Fruit fly (Drosophila melanogaster): ENCODE measurements around the gene CG43077.

The CG43077 gene

DNA sequence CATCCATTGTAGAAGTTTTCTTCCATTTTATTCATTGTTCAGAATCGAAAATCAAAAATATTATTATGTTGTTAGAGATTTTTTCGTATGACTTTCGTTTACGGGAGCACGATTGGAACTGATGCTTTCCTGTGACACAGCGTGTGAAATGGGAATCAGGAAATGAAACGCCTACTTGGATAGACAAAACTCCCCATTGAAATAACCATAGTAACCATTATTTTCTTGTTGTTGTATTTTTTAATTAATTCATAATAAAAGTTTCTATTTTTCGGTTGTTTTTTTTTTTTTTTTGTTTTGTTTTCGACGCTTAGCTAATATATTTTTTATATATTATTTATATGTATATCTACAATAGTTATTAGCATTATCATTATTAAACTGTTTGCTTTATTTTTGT is at the start of gene CG43077:
Gene CG43077 (minus strand): TSS at position 101 of the 400 bp plus-strand sequence.
- TF ChIP-seq Sin3A (optimal IDR thresholded peaks at IDR 0.05) (no peak), Myc (optimal IDR thresholded peaks at IDR 0.05) (no peak), insv (optimal IDR thresholded peaks at IDR 0.05) (no peak), ttk (optimal IDR thresholded peaks at IDR 0.05) (no peak), h (optimal IDR thresholded peaks at IDR 0.05) (no peak), psq (optimal IDR thresholded peaks at IDR 0.05) (no peak)

DNA sequence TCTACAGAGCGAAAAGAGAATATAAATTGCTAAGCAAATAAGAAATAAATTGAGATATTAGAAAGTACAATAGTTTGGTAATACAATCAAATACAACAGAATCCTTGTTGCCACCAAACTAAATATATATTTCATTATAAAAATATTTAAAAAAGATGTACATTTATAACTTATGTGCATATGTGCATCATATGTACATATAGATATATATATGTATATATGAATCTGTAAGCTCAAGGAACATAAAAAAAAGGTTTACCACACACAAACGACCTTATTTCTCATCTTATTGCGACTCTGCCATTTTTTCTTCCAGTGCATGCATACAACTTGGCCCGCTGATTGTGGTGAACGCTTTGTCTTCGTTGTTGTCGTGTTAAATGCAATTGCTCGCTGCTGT is 45.0 kb upstream of the CG43077 start:
- TF ChIP-seq h (optimal IDR thresholded peaks at IDR 0.05) (no peak), Myc (optimal IDR thresholded peaks at IDR 0.05) (no peak), psq (optimal IDR thresholded peaks at IDR 0.05) (no peak), insv (optimal IDR thresholded peaks at IDR 0.05) (no peak), Sin3A (optimal IDR thresholded peaks at IDR 0.05) (no peak), ttk (optimal IDR thresholded peaks at IDR 0.05) (no peak)

DNA sequence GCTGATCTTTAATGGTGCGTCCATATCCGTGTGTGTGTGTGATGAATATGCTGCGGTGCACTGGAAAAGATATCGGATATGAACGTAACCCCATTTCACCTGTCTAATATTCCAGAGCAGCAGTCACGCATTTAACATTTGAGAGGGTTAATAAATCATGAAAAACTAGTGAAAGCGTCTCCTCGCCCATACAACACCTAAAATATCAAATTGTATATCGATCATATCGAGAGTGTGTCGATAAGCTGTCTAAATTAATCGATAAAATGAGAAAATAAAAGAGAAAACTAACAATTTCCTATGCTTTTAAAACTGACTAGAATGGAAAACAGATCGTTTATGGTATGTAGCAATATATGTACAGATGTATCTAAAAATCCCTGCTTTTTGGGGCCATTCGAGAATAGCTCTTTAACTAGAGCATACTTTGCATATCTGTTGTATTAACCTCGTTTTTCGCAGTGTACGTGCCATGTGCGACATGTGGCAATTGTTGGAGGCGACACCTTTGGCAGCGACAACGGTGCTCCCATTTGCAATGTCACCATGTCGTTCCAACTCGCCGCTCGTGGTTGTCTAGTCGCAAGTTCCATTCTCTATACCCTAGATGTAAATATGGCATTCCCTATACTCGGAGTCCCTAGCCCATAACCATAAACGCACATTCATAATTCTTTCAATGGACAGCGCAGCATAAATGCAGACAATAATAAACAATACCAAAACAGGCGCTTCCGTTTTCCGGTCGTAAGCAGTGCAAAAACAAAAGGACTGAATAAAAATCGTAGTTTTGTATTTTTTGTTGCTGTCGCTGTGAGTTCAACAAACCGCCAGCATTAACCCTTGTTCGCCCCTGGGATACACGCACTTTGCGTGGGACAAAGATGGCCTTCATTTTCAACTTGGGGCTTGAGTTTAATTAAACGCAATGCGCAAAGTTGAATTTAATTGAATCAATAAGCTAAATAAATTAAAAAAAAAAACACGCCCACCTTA is 43.9 kb upstream of the CG43077 start:
- TF ChIP-seq Sin3A (optimal IDR thresholded peaks at IDR 0.05): no peak
- no peak for TF ChIP-seq insv (optimal IDR thresholded peaks at IDR 0.05)
- no peak for TF ChIP-seq h (optimal IDR thresholded peaks at IDR 0.05)
- no peak for TF ChIP-seq ttk (optimal IDR thresholded peaks at IDR 0.05)
- TF ChIP-seq psq (optimal IDR thresholded peaks at IDR 0.05): no peak
- no peak for TF ChIP-seq Myc (optimal IDR thresholded peaks at IDR 0.05)

DNA sequence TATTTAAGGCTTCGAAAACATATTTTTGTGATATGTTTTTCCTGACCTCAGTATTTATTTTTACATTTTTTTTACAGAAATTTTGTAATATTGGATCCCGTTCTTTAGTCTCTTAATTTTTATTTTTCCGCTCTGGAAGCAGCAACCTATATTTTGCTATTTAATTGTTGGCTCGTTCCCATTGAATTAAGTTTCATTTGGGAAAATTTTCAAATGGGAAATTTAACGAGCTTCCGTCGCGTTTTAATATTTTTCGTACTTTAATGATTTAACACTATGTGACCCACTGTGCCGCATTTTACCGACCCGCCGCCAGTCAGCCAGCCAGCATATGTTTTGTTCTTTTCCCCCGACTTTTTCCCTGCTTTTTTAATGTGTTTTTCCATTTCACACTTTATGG is 43.0 kb upstream of the CG43077 start:
- TF ChIP-seq psq (optimal IDR thresholded peaks at IDR 0.05) (no peak), ttk (optimal IDR thresholded peaks at IDR 0.05) (no peak), h (optimal IDR thresholded peaks at IDR 0.05) (no peak), Sin3A (optimal IDR thresholded peaks at IDR 0.05) (no peak), Myc (optimal IDR thresholded peaks at IDR 0.05) (no peak), insv (optimal IDR thresholded peaks at IDR 0.05) (no peak)

DNA sequence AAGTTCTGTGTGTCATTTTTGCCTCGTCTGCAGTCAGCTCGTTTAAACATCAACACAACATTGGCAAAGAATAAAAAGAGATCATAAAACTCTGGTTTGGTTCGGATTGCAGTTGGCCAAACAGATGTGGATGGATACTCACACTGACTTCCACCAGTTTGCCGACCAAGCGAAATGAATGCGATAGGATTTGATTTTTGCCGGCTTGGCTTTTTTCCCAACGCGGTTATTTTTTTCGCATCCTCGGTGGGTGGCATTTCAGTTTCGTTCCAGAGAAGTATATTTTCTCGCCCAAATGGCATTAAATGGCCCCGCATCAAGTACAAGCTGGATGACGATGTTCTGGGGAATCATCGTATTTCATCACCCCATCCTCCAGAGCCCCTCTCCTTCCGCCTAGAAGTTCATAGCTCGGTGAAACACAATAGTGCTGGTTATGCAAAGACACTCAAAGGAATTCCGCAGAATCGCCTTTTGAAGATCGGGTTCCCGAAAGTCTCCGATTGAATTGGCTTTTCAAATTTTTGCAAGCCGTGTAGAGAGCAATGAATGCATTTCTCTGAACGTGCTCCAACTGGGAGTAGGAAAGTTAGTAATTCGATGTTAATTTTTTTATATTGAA is 42.3 kb upstream of the CG43077 start:
- TF ChIP-seq ttk (optimal IDR thresholded peaks at IDR 0.05): no peak
- no peak for TF ChIP-seq insv (optimal IDR thresholded peaks at IDR 0.05)
- no peak for TF ChIP-seq Sin3A (optimal IDR thresholded peaks at IDR 0.05)
- no peak for TF ChIP-seq psq (optimal IDR thresholded peaks at IDR 0.05)
- no peak for TF ChIP-seq h (optimal IDR thresholded peaks at IDR 0.05)
- no peak for TF ChIP-seq Myc (optimal IDR thresholded peaks at IDR 0.05)

DNA sequence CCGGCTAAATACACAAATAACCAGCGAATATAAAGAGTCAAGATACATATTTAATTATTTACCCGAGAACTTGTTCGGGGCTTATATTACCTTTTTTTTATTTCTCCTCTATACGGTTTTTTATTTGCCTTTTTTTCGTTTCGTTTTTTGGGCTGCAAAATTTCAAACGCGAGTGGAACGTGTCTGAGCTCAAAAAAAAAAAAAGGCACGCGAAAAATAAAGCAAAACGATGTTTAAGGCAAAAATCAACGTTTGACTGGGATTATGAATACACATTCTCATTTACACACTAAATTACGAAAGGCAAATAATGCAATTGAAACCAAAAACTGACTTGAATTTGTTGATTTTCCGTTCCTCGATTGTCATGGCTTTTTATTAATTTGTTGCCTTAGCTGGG is 41.4 kb upstream of the CG43077 start:
- TF ChIP-seq insv (optimal IDR thresholded peaks at IDR 0.05): no peak
- no peak for TF ChIP-seq ttk (optimal IDR thresholded peaks at IDR 0.05)
- TF ChIP-seq psq (optimal IDR thresholded peaks at IDR 0.05): no peak
- no peak for TF ChIP-seq Sin3A (optimal IDR thresholded peaks at IDR 0.05)
- no peak for TF ChIP-seq Myc (optimal IDR thresholded peaks at IDR 0.05)

DNA sequence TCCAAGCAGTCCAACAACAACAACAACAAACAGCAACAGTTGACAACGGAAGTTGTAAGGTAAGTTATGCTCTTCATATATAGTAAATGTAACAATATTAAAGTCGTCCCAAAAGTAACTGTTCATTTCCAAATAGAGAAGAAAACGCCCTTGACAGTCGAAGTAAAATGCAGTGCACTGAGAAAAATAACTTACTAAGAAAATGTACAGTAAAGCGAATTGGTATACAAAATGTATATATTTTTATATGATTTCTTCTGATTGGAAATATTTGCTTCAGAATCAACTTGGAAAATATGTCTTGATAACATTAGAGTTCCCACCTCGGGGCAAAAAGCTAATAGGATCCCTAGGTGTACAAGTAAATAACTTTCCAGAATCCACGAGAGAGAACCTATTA is 39.7 kb upstream of the CG43077 start:
- TF ChIP-seq Sin3A (optimal IDR thresholded peaks at IDR 0.05): no peak
- no peak for TF ChIP-seq ttk (optimal IDR thresholded peaks at IDR 0.05)
- no peak for TF ChIP-seq insv (optimal IDR thresholded peaks at IDR 0.05)
- TF ChIP-seq psq (optimal IDR thresholded peaks at IDR 0.05): no peak
- TF ChIP-seq Myc (optimal IDR thresholded peaks at IDR 0.05): no peak
- TF ChIP-seq h (optimal IDR thresholded peaks at IDR 0.05): no peak

DNA sequence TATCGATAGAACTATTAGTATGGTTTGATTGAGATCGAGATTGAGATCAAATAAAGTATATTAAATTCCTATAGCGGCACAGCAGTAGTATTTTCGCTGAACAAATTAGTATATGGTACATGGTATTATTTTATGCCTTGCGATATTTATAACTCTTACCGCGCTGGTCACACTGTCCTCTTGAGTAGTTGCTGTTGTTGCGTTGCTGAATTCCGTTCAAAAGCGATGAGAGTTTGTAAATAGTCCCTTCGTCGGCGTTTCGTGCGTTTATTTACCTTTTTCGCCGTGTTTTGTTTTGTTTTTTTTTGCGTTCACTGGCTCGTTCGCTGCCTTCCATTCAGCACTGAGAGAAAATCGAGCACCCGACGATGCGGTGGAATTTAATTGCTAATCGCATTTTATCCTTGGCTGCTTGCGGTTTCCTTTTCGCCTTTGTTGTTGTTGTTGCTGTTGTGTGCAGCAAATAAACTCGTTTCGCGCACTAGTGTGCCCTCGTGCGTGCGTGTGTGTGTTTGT is 39.1 kb upstream of the CG43077 start, which contains the start of gene CG5004:
Gene CG5004 (plus strand): TSS at position 182 of the 516 bp plus-strand sequence.
- TF ChIP-seq h (optimal IDR thresholded peaks at IDR 0.05) (no peak), insv (optimal IDR thresholded peaks at IDR 0.05) (no peak)

DNA sequence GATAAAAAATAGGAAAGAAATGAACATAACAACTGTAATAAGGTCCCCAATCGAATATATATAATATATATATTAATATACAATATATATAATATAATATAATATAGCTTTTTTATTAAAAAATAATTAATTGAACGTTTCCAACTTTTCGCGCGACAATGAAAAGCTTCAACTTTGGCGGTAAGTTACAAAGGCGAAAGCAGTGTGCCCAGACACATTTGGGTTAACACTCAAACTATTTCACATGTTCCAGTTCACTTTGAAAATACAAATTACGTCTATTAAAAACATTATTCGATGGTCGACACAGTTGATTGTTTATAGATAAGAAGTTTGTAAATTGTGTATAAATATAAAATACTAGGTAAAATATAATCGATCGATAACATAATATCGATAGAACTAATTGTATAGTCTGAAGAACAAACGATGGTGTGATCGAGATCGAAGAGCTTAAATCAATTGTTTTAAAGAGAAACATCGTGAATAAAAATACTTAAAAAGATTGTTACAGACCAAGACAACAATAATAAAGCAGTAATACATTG is 37.9 kb upstream of the CG43077 start:
- TF ChIP-seq h (optimal IDR thresholded peaks at IDR 0.05) (no peak), psq (optimal IDR thresholded peaks at IDR 0.05) (no peak), insv (optimal IDR thresholded peaks at IDR 0.05) (no peak), ttk (optimal IDR thresholded peaks at IDR 0.05) (no peak), Myc (optimal IDR thresholded peaks at IDR 0.05) (no peak), Sin3A (optimal IDR thresholded peaks at IDR 0.05) (no peak)

DNA sequence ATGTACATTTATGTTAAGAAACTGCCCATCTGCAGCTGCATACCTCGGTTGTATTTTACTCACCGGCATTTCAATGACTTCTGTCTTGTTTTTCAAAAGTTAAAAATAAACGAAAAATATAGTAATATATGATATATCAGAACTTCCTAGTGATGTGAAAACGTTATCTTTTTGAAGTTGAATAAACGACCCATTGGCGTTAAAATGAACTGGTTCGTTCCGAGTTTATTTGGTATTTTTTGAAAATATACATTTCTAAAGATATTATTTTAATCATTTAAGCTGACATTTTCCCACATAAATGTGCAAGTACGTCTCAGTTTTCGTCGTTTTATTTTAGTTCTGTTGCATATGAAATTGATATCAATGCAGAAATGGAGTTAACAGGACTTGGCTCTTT is 37.4 kb upstream of the CG43077 start, which contains the start of gene Arpc3B:
Gene Arpc3B (minus strand): TSS at position 146 of the 400 bp plus-strand sequence.
- TF ChIP-seq Sin3A (optimal IDR thresholded peaks at IDR 0.05) (no peak), h (optimal IDR thresholded peaks at IDR 0.05) (no peak), insv (optimal IDR thresholded peaks at IDR 0.05) (no peak), psq (optimal IDR thresholded peaks at IDR 0.05) (no peak), Myc (optimal IDR thresholded peaks at IDR 0.05) (no peak), ttk (optimal IDR thresholded peaks at IDR 0.05) (no peak)

DNA sequence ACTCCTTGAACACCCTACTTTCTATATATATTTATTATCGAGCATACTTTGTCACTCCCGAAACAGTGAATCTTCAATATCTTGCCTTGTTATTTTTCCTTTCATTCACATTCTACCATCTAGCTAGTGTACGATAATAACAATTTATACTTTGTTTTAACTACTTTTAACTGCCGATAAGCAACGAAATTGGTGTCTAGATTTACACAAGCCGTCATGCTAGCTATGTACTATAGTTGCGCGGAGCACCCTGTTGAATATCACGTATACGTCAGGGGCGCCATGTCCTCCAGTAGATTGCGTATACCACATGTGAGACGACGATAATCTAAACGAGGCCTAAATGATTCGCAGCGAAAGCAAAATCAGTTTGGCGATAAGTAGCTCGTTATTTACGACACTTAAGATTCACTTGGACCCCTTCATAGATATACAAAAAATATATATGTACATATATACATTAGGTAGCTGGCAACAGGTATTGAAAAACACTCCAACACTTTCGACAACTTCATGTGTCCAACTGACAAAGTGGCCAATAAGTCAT is 25.6 kb upstream of the CG43077 start:
- no peak for TF ChIP-seq insv (optimal IDR thresholded peaks at IDR 0.05)
- TF ChIP-seq psq (optimal IDR thresholded peaks at IDR 0.05): no peak
- TF ChIP-seq Myc (optimal IDR thresholded peaks at IDR 0.05): no peak

DNA sequence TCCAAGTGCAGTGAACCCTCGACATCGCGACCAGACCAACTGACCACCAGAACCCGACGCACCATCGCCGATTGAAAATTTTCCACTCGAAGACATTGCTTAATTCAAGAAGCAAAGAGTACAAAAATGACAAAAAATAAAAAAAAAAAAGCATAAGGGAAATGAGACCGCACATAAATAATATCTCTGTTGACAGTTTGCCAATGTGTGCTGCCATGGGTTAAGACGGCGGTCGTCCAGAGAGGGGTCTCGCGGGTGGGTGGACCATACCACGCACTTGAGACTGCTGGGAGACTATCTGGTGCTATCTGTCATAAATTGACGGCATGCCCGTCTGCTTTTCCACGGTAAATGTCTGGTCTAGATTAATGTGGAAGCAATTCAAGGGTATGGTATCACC is 25.1 kb upstream of the CG43077 start:
- TF ChIP-seq Myc (optimal IDR thresholded peaks at IDR 0.05) (no peak), insv (optimal IDR thresholded peaks at IDR 0.05) (no peak), h (optimal IDR thresholded peaks at IDR 0.05) (no peak)

Data from Kc167 (cell line).